Worm (Caenorhabditis elegans) whole organism, L4 larva: ENCODE results near the gene EGAP1.5.

Source experiments
- F10B5.3 ChIP-seq: sonication (generic microtip); optimal IDR thresholded peaks from 2 replicates; lab custom pipeline; 2016; ENCODE audit warnings: mild to moderate bottlenecking, missing genetic modification characterization, missing compliant biosample characterization
- F26F4.8 ChIP-seq: fragments of 200-800 bp; sonication (Bioruptor generic); conservative IDR thresholded peaks from 2 replicates; pipeline ENCODE4 v1.3.6; 2022; ENCODE audit warnings: missing genetic modification characterization, missing compliant biosample characterization
- T26A8.4 ChIP-seq: fragments of 200-800 bp; sonication (Bioruptor generic); IDR thresholded peaks from 2 replicates; pipeline ENCODE4 v1.3.6; 2022; ENCODE audit warnings: missing genetic modification characterization, missing compliant biosample characterization
- ZK546.5 ChIP-seq, 2 experiments: sonication (generic microtip); optimal IDR thresholded peaks; 2 replicates each; lab custom pipeline; 2017; ENCODE audit warnings: missing biosample characterization in 2 of 2, missing genetic modification characterization in 2 of 2
- aha-1 ChIP-seq: fragments of 150-350 bp; peaks from one replicate; lab custom pipeline; 2014; ENCODE audit warnings: missing biosample characterization, missing genetic modification characterization
- aly-2 ChIP-seq: sonication (generic microtip); optimal IDR thresholded peaks from 2 replicates; lab custom pipeline; 2018; ENCODE audit warnings: missing biosample characterization, missing genetic modification characterization
- ama-1 ChIP-seq: fragments of 150-350 bp; optimal IDR thresholded peaks from 2 replicates; lab custom pipeline; 2014; ENCODE audit warnings: inconsistent platforms, mixed read lengths
- attf-4 ChIP-seq: sonication (generic microtip); optimal IDR thresholded peaks from 3 replicates; lab custom pipeline; 2017; ENCODE audit warnings: missing biosample characterization, missing genetic modification characterization
- ceh-20 ChIP-seq: fragments of 200-800 bp; sonication (Bioruptor generic); IDR thresholded peaks from 2 replicates; pipeline ENCODE4 v1.3.6; 2022; ENCODE audit warnings: missing genetic modification reagents, missing genetic modification characterization, missing compliant biosample characterization
- ceh-62 ChIP-seq: sonication (generic microtip); optimal IDR thresholded peaks from 2 replicates; lab custom pipeline; 2017; ENCODE audit warnings: missing biosample characterization, missing genetic modification characterization
- ces-1 ChIP-seq: fragments of 150-350 bp; sonication (generic microtip); optimal IDR thresholded peaks from 4 replicates; lab custom pipeline; 2014; ENCODE audit warnings: missing biosample characterization, missing genetic modification reagents, missing genetic modification characterization
- cey-2 ChIP-seq: sonication (generic microtip); optimal IDR thresholded peaks from 3 replicates; lab custom pipeline; 2017; ENCODE audit warnings: missing genetic modification characterization, mild to moderate bottlenecking, missing compliant biosample characterization, antibody characterized with exemption, borderline replicate concordance; ENCODE audit not compliant: insufficient read depth
- daf-12 ChIP-seq: fragments of 150-350 bp; optimal IDR thresholded peaks from 2 replicates; lab custom pipeline; 2014; ENCODE audit warnings: missing biosample characterization, missing genetic modification reagents, missing genetic modification characterization
- daf-19 ChIP-seq: fragments of 200-800 bp; sonication (Bioruptor generic); conservative IDR thresholded peaks from 2 replicates; pipeline ENCODE4 v1.3.6; 2022; ENCODE audit warnings: missing genetic modification characterization, missing compliant biosample characterization
- daf-8 ChIP-seq: fragments of 200-800 bp; sonication (Bioruptor generic); IDR thresholded peaks from 2 replicates; pipeline ENCODE4 v1.3.6; 2022; ENCODE audit warnings: missing genetic modification characterization, missing compliant biosample characterization
- dmd-6 ChIP-seq: fragments of 200-800 bp; sonication (Bioruptor generic); IDR thresholded peaks from 2 replicates; pipeline ENCODE4 v1.3.6; 2022; ENCODE audit warnings: missing genetic modification reagents, missing genetic modification characterization, missing compliant biosample characterization
- dmd-8 ChIP-seq: fragments of 200-800 bp; sonication (Bioruptor generic); IDR thresholded peaks from 2 replicates; pipeline ENCODE4 v1.3.6; 2022; ENCODE audit warnings: missing genetic modification characterization, missing compliant biosample characterization
- dve-1 ChIP-seq: sonication (generic microtip); optimal IDR thresholded peaks from 2 replicates; lab custom pipeline; 2017; ENCODE audit warnings: antibody characterized with exemption, mild to moderate bottlenecking, missing genetic modification characterization, missing compliant biosample characterization; ENCODE audit not compliant: insufficient read depth
- fkh-10 ChIP-seq: fragments of 150-350 bp; optimal IDR thresholded peaks from 2 replicates; lab custom pipeline; 2014; ENCODE audit warnings: missing biosample characterization, missing genetic modification reagents, missing genetic modification characterization
- gei-8 ChIP-seq: fragments of 200-800 bp; sonication (Bioruptor generic); optimal IDR thresholded peaks from 2 replicates; lab custom pipeline; 2018; ENCODE audit warnings: mild to moderate bottlenecking, missing genetic modification characterization, missing compliant biosample characterization
- hlh-11 ChIP-seq: fragments of 200-800 bp; sonication (Bioruptor generic); optimal IDR thresholded peaks from 2 replicates; lab custom pipeline; 2018; ENCODE audit warnings: mild to moderate bottlenecking, missing genetic modification characterization, missing compliant biosample characterization
- hlh-30 ChIP-seq: sonication (generic microtip); optimal IDR thresholded peaks from 2 replicates; lab custom pipeline; 2017; ENCODE audit warnings: antibody characterized with exemption, mild to moderate bottlenecking, missing genetic modification characterization, missing compliant biosample characterization; ENCODE audit not compliant: insufficient read depth
- lin-1 ChIP-seq: fragments of 200-800 bp; sonication (Bioruptor generic); IDR thresholded peaks from 2 replicates; pipeline ENCODE4 v1.3.6; 2022; ENCODE audit warnings: missing genetic modification reagents, missing genetic modification characterization, missing compliant biosample characterization
- lin-29 ChIP-seq: fragments of 200-800 bp; sonication (Bioruptor generic); IDR thresholded peaks from 2 replicates; pipeline ENCODE4 v1.3.6; 2022; ENCODE audit warnings: missing genetic modification reagents, missing genetic modification characterization, missing compliant biosample characterization
- lsy-2 ChIP-seq, 2 experiments: fragments of 150-350 bp in 1 of 2; sonication (generic microtip) in 1 of 2; optimal IDR thresholded peaks; 2 replicates each; lab custom pipeline; 2014 to 2017; ENCODE audit warnings: missing biosample characterization in 2 of 2, missing genetic modification characterization in 2 of 2
- madf-9 ChIP-seq: fragments of 200-800 bp; sonication (Bioruptor generic); conservative IDR thresholded peaks from 2 replicates; pipeline ENCODE4 v1.3.6; 2022; ENCODE audit warnings: missing genetic modification reagents, missing genetic modification characterization, missing compliant biosample characterization
- mdl-1 ChIP-seq, 2 experiments: fragments of 150-350 bp in 1 of 2; sonication (generic microtip) in 1 of 2; optimal IDR thresholded peaks; 2 replicates each; lab custom pipeline; 2014 to 2017; ENCODE audit warnings: missing biosample characterization in 2 of 2, missing genetic modification characterization in 2 of 2
- mep-1 ChIP-seq: fragments of 150-350 bp; sonication (generic microtip); optimal IDR thresholded peaks from 3 replicates; lab custom pipeline; 2014; ENCODE audit warnings: missing biosample characterization, missing genetic modification characterization
- mes-2 ChIP-seq: sonication (generic microtip); optimal IDR thresholded peaks from 2 replicates; lab custom pipeline; 2016; ENCODE audit warnings: missing genotype, mild to moderate bottlenecking, missing genetic modification characterization, missing compliant biosample characterization; ENCODE audit not compliant: poor library complexity, severe bottlenecking
- mxl-2 ChIP-seq: fragments of 200-800 bp; sonication (Bioruptor generic); conservative IDR thresholded peaks from 2 replicates; pipeline ENCODE4 v1.3.6; 2022; ENCODE audit warnings: missing genetic modification reagents, missing genetic modification characterization, missing compliant biosample characterization
- mxl-3 ChIP-seq: fragments of 200-800 bp; sonication (Bioruptor generic); optimal IDR thresholded peaks from 2 replicates; lab custom pipeline; 2018; ENCODE audit warnings: mild to moderate bottlenecking, missing genetic modification characterization, missing compliant biosample characterization
- nhr-10 ChIP-seq: fragments of 150-350 bp; optimal IDR thresholded peaks from 2 replicates; lab custom pipeline; 2014; ENCODE audit warnings: missing biosample characterization, missing genetic modification characterization
- nhr-11 ChIP-seq: fragments of 150-350 bp; optimal IDR thresholded peaks from 2 replicates; lab custom pipeline; 2014; ENCODE audit warnings: missing biosample characterization, missing genetic modification characterization
- nhr-111 ChIP-seq: fragments of 200-800 bp; sonication (Bioruptor generic); optimal IDR thresholded peaks from 2 replicates; lab custom pipeline; 2018; ENCODE audit warnings: mild to moderate bottlenecking, missing genetic modification characterization, missing compliant biosample characterization
- nhr-237 ChIP-seq: sonication (generic microtip); optimal IDR thresholded peaks from 2 replicates; lab custom pipeline; 2017; ENCODE audit warnings: missing biosample characterization, missing genetic modification characterization
- nhr-25 ChIP-seq: sonication (generic microtip); optimal IDR thresholded peaks from 2 replicates; lab custom pipeline; 2017; ENCODE audit warnings: missing genetic modification characterization, mild to moderate bottlenecking, missing compliant biosample characterization, antibody characterized with exemption, moderate library complexity, borderline replicate concordance; ENCODE audit not compliant: insufficient read depth
- nhr-28 ChIP-seq: fragments of 150-350 bp; optimal IDR thresholded peaks from 2 replicates; lab custom pipeline; 2014; ENCODE audit warnings: missing biosample characterization, missing genetic modification characterization
- nhr-48 ChIP-seq: sonication (generic microtip); optimal IDR thresholded peaks from 2 replicates; lab custom pipeline; 2016; ENCODE audit warnings: mild to moderate bottlenecking, missing genetic modification characterization, missing compliant biosample characterization
- pqm-1 ChIP-seq: sonication (generic microtip); optimal IDR thresholded peaks from 2 replicates; lab custom pipeline; 2017; ENCODE audit warnings: missing biosample characterization, missing genetic modification characterization
- saeg-2 ChIP-seq: fragments of 200-800 bp; sonication (Bioruptor generic); IDR thresholded peaks from 2 replicates; pipeline ENCODE4 v1.3.6; 2022; ENCODE audit warnings: missing genetic modification reagents, missing genetic modification characterization, missing compliant biosample characterization
- skn-1 ChIP-seq: fragments of 150-350 bp; optimal IDR thresholded peaks from 2 replicates; lab custom pipeline; 2014; ENCODE audit warnings: missing biosample characterization, missing genetic modification characterization
- snpc-4 ChIP-seq: fragments of 150-350 bp; optimal IDR thresholded peaks from 2 replicates; lab custom pipeline; 2014; ENCODE audit warnings: missing biosample characterization, missing genetic modification characterization
- spr-1 ChIP-seq: sonication (generic microtip); optimal IDR thresholded peaks from 2 replicates; lab custom pipeline; 2016; ENCODE audit warnings: mild to moderate bottlenecking, missing genetic modification characterization, missing compliant biosample characterization
- tag-97 ChIP-seq: fragments of 200-800 bp; sonication (Bioruptor generic); IDR thresholded peaks from 2 replicates; pipeline ENCODE4 v1.3.6; 2022; ENCODE audit warnings: missing genetic modification characterization, missing compliant biosample characterization
- tra-1 ChIP-seq: fragments of 200-800 bp; sonication (Bioruptor generic); IDR thresholded peaks from 2 replicates; pipeline ENCODE4 v1.3.6; 2022; ENCODE audit warnings: missing genetic modification reagents, missing genetic modification characterization, missing compliant biosample characterization
- unc-62 ChIP-seq, 3 experiments: fragments of 150-350 bp in 1 of 3; sonication (generic microtip); optimal IDR thresholded peaks in 2 of 3; peaks in 1 of 3; 1 replicate in 1 of 3; 2 replicates in 2 of 3; lab custom pipeline; 2014 to 2017; ENCODE audit warnings: missing biosample characterization in 3 of 3, missing genetic modification characterization in 3 of 3, missing genetic modification reagents in 3 of 3, missing genotype in 1 of 3
- ztf-7 ChIP-seq: fragments of 150-350 bp; optimal IDR thresholded peaks from 2 replicates; lab custom pipeline; 2014; ENCODE audit warnings: missing biosample characterization, missing genetic modification characterization

The EGAP1.5 gene

ce11 chrIII:5917365-5917958, 14.1 kb upstream of the EGAP1.5 start (continued):
- TF ChIP-seq dmd-8 (GFP tag; lab: Robert Waterston, UW) = no peak
- no peak for TF ChIP-seq spr-1 (tag; lab: Kevin White, UChicago)

- TF ChIP-seq lin-29 (GFP tag; lab: Robert Waterston, UW) (no peak), unc-62 (GFP tag; optimal IDR thresholded peaks at IDR 0.05 in 1 of 2; lab: Kevin White, UChicago) (peak in 1 of 2 experiments; percentile 99), unc-62 (tag; optimal IDR thresholded peaks at IDR 0.05; lab: Kevin White, UChicago) (no peak), daf-8 (GFP tag; lab: Robert Waterston, UW) (no peak), nhr-10 (tag; lab: Kevin White, UChicago) (peak; percentile 0), hlh-30 (tag; lab: Kevin White, UChicago) (peak; percentile 84), dve-1 (tag; lab: Kevin White, UChicago) (peak; percentile 60), mxl-3 (GFP tag; lab: Kevin White, UChicago) (peak; percentile 86), nhr-111 (GFP tag; lab: Kevin White, UChicago) (no peak), ama-1 (peak; percentile 56), nhr-48 (tag; lab: Kevin White, UChicago) (peak; percentile 85), F26F4.8 (GFP tag; lab: Robert Waterston, UW) (no peak), mep-1 (tag; lab: Kevin White, UChicago) (peak; percentile 29), dmd-8 (GFP tag; lab: Robert Waterston, UW) (no peak), tag-97 (no peak), skn-1 (tag; lab: Kevin White, UChicago) (no peak), lin-1 (GFP tag; lab: Robert Waterston, UW) (peak; percentile 76; the same call in 1 of the 2 replicates), aha-1 (tag; lab: Kevin White, UChicago) (no peak), nhr-28 (tag; lab: Kevin White, UChicago) (peak; percentile 85), mxl-2 (GFP tag; lab: Robert Waterston, UW) (no peak), madf-9 (GFP tag; lab: Robert Waterston, UW) (no peak), attf-4 (tag; lab: Kevin White, UChicago) (no peak), nhr-11 (tag; lab: Kevin White, UChicago) (no peak), F10B5.3 (tag; lab: Kevin White, UChicago) (no peak), ceh-20 (GFP tag; lab: Robert Waterston, UW) (peak; percentile 81), mdl-1 (tag; optimal IDR thresholded peaks at IDR 0.05; lab: Kevin White, UChicago) (peak; percentile 38 to 85), dmd-6 (peak; percentile 61), daf-12 (tag; lab: Kevin White, UChicago) (no peak), ZK546.5 (tag; optimal IDR thresholded peaks at IDR 0.05; lab: Kevin White, UChicago) (no peak), hlh-11 (tag; lab: Kevin White, UChicago) (peak; percentile 88), lsy-2 (tag; optimal IDR thresholded peaks at IDR 0.05; lab: Kevin White, UChicago) (peak in 1 of 2 experiments; percentile 67), ztf-7 (tag; lab: Kevin White, UChicago) (no peak), nhr-25 (tag; lab: Kevin White, UChicago) (peak; percentile 70), T26A8.4 (GFP tag; lab: Robert Waterston, UW) (peak; percentile 9; the same call in 1 of the 2 replicates), tra-1 (peak; percentile 55; the same call in 1 of the 2 replicates), fkh-10 (GFP tag; lab: Kevin White, UChicago) (no peak), spr-1 (tag; lab: Kevin White, UChicago) (no peak), mes-2 (no peak), snpc-4 (tag; lab: Kevin White, UChicago) (no peak), cey-2 (peak; percentile 84), gei-8 (peak; percentile 44), ceh-62 (tag; lab: Kevin White, UChicago) (no peak), aly-2 (tag; lab: Kevin White, UChicago) (no peak), ces-1 (GFP tag; lab: Kevin White, UChicago) (no peak), saeg-2 (no peak), daf-19 (GFP tag; lab: Robert Waterston, UW) (no peak), nhr-237 (tag; lab: Kevin White, UChicago) (no peak), pqm-1 (tag; lab: Kevin White, UChicago) (no peak)
Measured at ce11 chrIII:5919799-5920387, 11.6 kb upstream of the EGAP1.5 start, which contains the start of the genes tdo-2 and C28H8.2. Gene tdo-2 (minus strand): TSS chrIII:5919955. Gene C28H8.2 (plus strand): TSS chrIII:5920322.
